Worm (Caenorhabditis elegans) whole organism, L4 larva: ENCODE data around the gene flp-19.

Source experiments
- ZK546.5 ChIP-seq, 2 experiments: sonication (generic microtip); optimal IDR thresholded peaks; 2 replicates each; lab custom pipeline; 2017; ENCODE audit warnings: missing biosample characterization in 2 of 2, missing genetic modification characterization in 2 of 2
- lin-13 ChIP-seq: fragments of 150-350 bp; optimal IDR thresholded peaks from 2 replicates; lab custom pipeline; 2014; ENCODE audit warnings: missing biosample characterization, missing genetic modification reagents, missing genetic modification characterization
- mep-1 ChIP-seq: fragments of 150-350 bp; sonication (generic microtip); optimal IDR thresholded peaks from 3 replicates; lab custom pipeline; 2014; ENCODE audit warnings: missing biosample characterization, missing genetic modification characterization
- nhr-10 ChIP-seq: fragments of 150-350 bp; optimal IDR thresholded peaks from 2 replicates; lab custom pipeline; 2014; ENCODE audit warnings: missing biosample characterization, missing genetic modification characterization
- nhr-11 ChIP-seq: fragments of 150-350 bp; optimal IDR thresholded peaks from 2 replicates; lab custom pipeline; 2014; ENCODE audit warnings: missing biosample characterization, missing genetic modification characterization
- nhr-42 ChIP-seq: fragments of 200-800 bp; sonication (Bioruptor generic); IDR thresholded peaks from 2 replicates; pipeline ENCODE4 v1.3.6; 2022; ENCODE audit warnings: missing genetic modification characterization, missing compliant biosample characterization
- nhr-77 ChIP-seq: fragments of 150-350 bp; optimal IDR thresholded peaks from 2 replicates; lab custom pipeline; 2014; ENCODE audit warnings: missing biosample characterization, missing genetic modification characterization
- php-3 ChIP-seq: fragments of 200-800 bp; sonication (Bioruptor generic); IDR thresholded peaks from 2 replicates; pipeline ENCODE4 v1.3.6; 2022; ENCODE audit warnings: missing genetic modification reagents, missing genetic modification characterization, missing compliant biosample characterization
- snpc-4 ChIP-seq: fragments of 150-350 bp; optimal IDR thresholded peaks from 2 replicates; lab custom pipeline; 2014; ENCODE audit warnings: missing biosample characterization, missing genetic modification characterization
- spr-3 ChIP-seq: fragments of 200-800 bp; sonication (Bioruptor generic); optimal IDR thresholded peaks from 2 replicates; lab custom pipeline; 2018; ENCODE audit warnings: mild to moderate bottlenecking, missing genetic modification characterization, missing compliant biosample characterization

DNA sequence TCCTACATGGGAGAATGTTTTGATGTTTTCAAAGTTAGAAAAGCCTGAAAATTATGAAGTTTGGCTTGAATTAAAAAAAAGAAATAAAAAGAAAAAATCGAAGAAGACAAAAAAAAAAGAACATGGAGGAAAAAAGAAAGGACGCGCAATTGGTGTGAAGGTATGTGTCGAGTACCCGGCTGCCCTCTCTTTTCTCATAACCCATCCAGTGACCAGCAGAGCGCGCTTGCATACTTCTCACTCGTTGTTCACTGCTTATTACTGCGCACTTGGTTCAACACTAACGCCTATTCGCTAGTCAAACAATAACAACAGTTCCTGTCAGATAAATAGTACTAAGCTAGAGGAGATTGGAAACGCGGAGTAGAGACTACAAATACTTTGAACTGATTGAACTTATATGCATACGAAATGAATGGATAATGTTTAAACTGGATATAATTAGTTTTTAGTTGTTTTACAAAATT is 19.7 kb downstream of the flp-19 start, which contains the start of gene abl-1:
- no peak for TF ChIP-seq snpc-4
- TF ChIP-seq nhr-77 (tag; lab: Kevin White, UChicago) = no peak
- no peak for TF ChIP-seq nhr-11 (tag; lab: Kevin White, UChicago)
- no peak for TF ChIP-seq ZK546.5 (tag; optimal IDR thresholded peaks at IDR 0.05; lab: Kevin White, UChicago)
- no peak for TF ChIP-seq spr-3 (GFP tag; lab: Kevin White, UChicago)
- no peak for TF ChIP-seq php-3 (GFP tag; lab: Robert Waterston, UW)
- no peak for TF ChIP-seq nhr-42 (GFP tag; lab: Robert Waterston, UW)
- TF ChIP-seq lin-13 (GFP tag; lab: Kevin White, UChicago) = no peak
- TF ChIP-seq mep-1 (tag; lab: Kevin White, UChicago) = peak; percentile 45
- TF ChIP-seq nhr-10 = no peak
